Fruit fly (Drosophila melanogaster): Measurements from ENCODE around the gene CG12099.
A peak's percentile ranks its signal among the peaks of the same experiment; 100 is the strongest.

CG12099 gene

DNA sequence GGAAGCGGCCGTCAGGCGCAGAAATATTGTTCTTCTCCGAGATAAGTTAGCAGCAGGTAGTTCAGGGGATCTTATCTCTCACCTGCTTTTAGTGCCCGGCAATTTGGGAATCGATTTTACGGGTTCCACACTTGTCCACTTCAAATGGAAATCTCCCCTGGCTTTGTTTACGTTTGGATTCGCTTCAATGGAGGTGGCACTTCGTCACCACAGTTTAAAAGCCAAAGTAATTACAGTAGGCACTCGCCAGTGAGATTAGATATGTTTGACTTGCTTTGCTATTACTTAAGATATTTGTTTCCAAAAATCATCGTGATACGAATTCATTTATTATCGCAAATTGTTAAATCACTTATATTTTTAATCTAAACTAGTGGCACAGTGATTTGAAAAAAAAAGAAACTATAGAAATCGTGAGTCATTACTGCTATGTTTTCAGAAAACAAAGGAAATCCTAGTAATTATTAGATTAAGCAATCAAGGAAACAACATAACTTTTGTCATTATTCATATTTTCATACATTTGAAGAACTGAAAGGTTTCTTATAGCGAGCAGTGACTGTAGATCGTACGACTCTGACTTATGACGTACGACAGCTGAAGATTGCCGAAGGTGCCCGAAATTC, 9.8 kb downstream of the CG12099 start:
- TF ChIP-seq Xrp1 (GFP tag; IDR thresholded peaks at IDR 0.05), result peak; percentile 46; the same call in 1 of the 2 replicates
- TF ChIP-seq CG12104 (GFP tag; optimal IDR thresholded peaks at IDR 0.05), result peak; percentile 57
- no peak for TF ChIP-seq pfk (GFP tag; optimal IDR thresholded peaks at IDR 0.05)
- TF ChIP-seq CG6689 (GFP tag; IDR thresholded peaks at IDR 0.05), result peak; percentile 38; the same call in 1 of the 2 replicates
- peak; percentile 38 for TF ChIP-seq CG10274 (GFP tag; optimal IDR thresholded peaks at IDR 0.05)
- TF ChIP-seq CG13894 (tag; optimal IDR thresholded peaks at IDR 0.05), result peak; percentile 40
- TF ChIP-seq CG16779 (GFP tag; IDR thresholded peaks at IDR 0.05), result no peak
- no peak for TF ChIP-seq Mad (GFP tag; optimal IDR thresholded peaks at IDR 0.05)
- no peak for TF ChIP-seq Hr78 (GFP tag; optimal IDR thresholded peaks at IDR 0.05)
- no peak for TF ChIP-seq CG32767 (GFP tag; IDR thresholded peaks at IDR 0.05)
- peak; percentile 2 for TF ChIP-seq Abd-B (GFP tag; optimal IDR thresholded peaks at IDR 0.05)
- TF ChIP-seq CoRest (tag; optimal IDR thresholded peaks at IDR 0.05), result peak; percentile 70
- no peak for TF ChIP-seq CG15479 (GFP tag; optimal IDR thresholded peaks at IDR 0.05)
- peak; percentile 27 for TF ChIP-seq Myb (GFP tag; optimal IDR thresholded peaks at IDR 0.05)
- TF ChIP-seq CG7928 (GFP tag; optimal IDR thresholded peaks at IDR 0.05), result peak; percentile 18
- peak; percentile 23 for TF ChIP-seq CG15696 (tag; optimal IDR thresholded peaks at IDR 0.05)
- TF ChIP-seq CG15011 (GFP tag; optimal IDR thresholded peaks at IDR 0.05), result peak; percentile 65
- peak; percentile 56 for TF ChIP-seq Sox102F (GFP tag; optimal IDR thresholded peaks at IDR 0.05)
- TF ChIP-seq trem (tag; optimal IDR thresholded peaks at IDR 0.05), result no peak
- TF ChIP-seq D19B (GFP tag; optimal IDR thresholded peaks at IDR 0.05), result peak; percentile 55
- no peak for TF ChIP-seq hkb (optimal IDR thresholded peaks at IDR 0.05)
- TF ChIP-seq hkb (GFP tag; IDR thresholded peaks at IDR 0.05), result peak; percentile 48; the same call in 1 of the 2 replicates
- TF ChIP-seq trh (GFP tag; optimal IDR thresholded peaks at IDR 0.05), result peak; percentile 22
- peak; percentile 50 for TF ChIP-seq odd (GFP tag; optimal IDR thresholded peaks at IDR 0.05)
- TF ChIP-seq Hey (tag; optimal IDR thresholded peaks at IDR 0.05), result peak; percentile 24
- no peak for TF ChIP-seq Scr (GFP tag; IDR thresholded peaks at IDR 0.05; ENCODE audit: partially characterized antibody)
- peak; percentile 20 for TF ChIP-seq Nf-YB (GFP tag; optimal IDR thresholded peaks at IDR 0.05)
- peak; percentile 7 for TF ChIP-seq Max (GFP tag; optimal IDR thresholded peaks at IDR 0.05)
- peak; percentile 63 for TF ChIP-seq Bteb2 (GFP tag; optimal IDR thresholded peaks at IDR 0.05)
- no peak for TF ChIP-seq dimm (GFP tag; IDR thresholded peaks at IDR 0.05)
- peak; percentile 34 for TF ChIP-seq D19A (tag; optimal IDR thresholded peaks at IDR 0.05)
- TF ChIP-seq CG33213 (GFP tag; optimal IDR thresholded peaks at IDR 0.05), result no peak
- no peak for TF ChIP-seq CG13287 (GFP tag; IDR thresholded peaks at IDR 0.05; ENCODE audit: partially characterized antibody)
- peak; percentile 30 for TF ChIP-seq fd96Cb (tag; optimal IDR thresholded peaks at IDR 0.05)
- peak; percentile 57 for TF ChIP-seq CG16863 (GFP tag; optimal IDR thresholded peaks at IDR 0.05)
- TF ChIP-seq dmrt11E (tag; optimal IDR thresholded peaks at IDR 0.05), result peak; percentile 30
- no peak for TF ChIP-seq cg (GFP tag; optimal IDR thresholded peaks at IDR 0.05)
- no peak for TF ChIP-seq Lhr (GFP tag; optimal IDR thresholded peaks at IDR 0.05)
- TF ChIP-seq CG17359 (tag; optimal IDR thresholded peaks at IDR 0.05), result peak; percentile 60
- peak; percentile 73 for TF ChIP-seq CG9727 (GFP tag; optimal IDR thresholded peaks at IDR 0.05)
- peak; percentile 38 for TF ChIP-seq her (GFP tag; optimal IDR thresholded peaks at IDR 0.05)
- TF ChIP-seq Hr51 (GFP tag; optimal IDR thresholded peaks at IDR 0.05), result peak in 1 of 2 experiments; percentile 82
- TF ChIP-seq Spps (tag; optimal IDR thresholded peaks at IDR 0.05), result no peak
- peak; percentile 17; the same call in 1 of the 2 replicates for TF ChIP-seq Taf1 (GFP tag; IDR thresholded peaks at IDR 0.05)
- TF ChIP-seq CG15601 (tag; optimal IDR thresholded peaks at IDR 0.05), result no peak
- TF ChIP-seq CG9797 (GFP tag; optimal IDR thresholded peaks at IDR 0.05), result no peak
- peak; percentile 69 for TF ChIP-seq zfh2 (GFP tag; optimal IDR thresholded peaks at IDR 0.05)
- no peak for TF ChIP-seq yki (optimal IDR thresholded peaks at IDR 0.05)
- no peak for TF ChIP-seq chn (GFP tag; optimal IDR thresholded peaks at IDR 0.05)
